Worm (Caenorhabditis elegans): ENCODE results near the gene mpz-4.
A peak's percentile ranks its signal among the peaks of the same experiment; 100 is the strongest.

- TF ChIP-seq nhr-20 (tag; optimal IDR thresholded peaks at IDR 0.05) (no peak), ama-1 (optimal IDR thresholded peaks at IDR 0.05) (no peak), snu-23 (GFP tag; optimal IDR thresholded peaks at IDR 0.05) (no peak), fkh-10 (GFP tag; optimal IDR thresholded peaks at IDR 0.05) (no peak), mdl-1 (tag; optimal IDR thresholded peaks at IDR 0.05) (no peak), snpc-4 (tag; optimal IDR thresholded peaks at IDR 0.05) (no peak), ets-5 (GFP tag; IDR thresholded peaks at IDR 0.05) (no peak), elt-2 (tag; optimal IDR thresholded peaks at IDR 0.05) (peak; percentile 35), rnt-1 (tag; optimal IDR thresholded peaks at IDR 0.05) (no peak), pqm-1 (tag; optimal IDR thresholded peaks at IDR 0.05) (no peak), unc-98 (GFP tag; IDR thresholded peaks at IDR 0.05) (no peak), dpl-1 (GFP tag; optimal IDR thresholded peaks at IDR 0.05) (no peak), lin-39 (tag; optimal IDR thresholded peaks at IDR 0.05) (no peak), jun-1 (tag; optimal IDR thresholded peaks at IDR 0.05) (no peak)
These were observed 6.1 kb downstream of the mpz-4 start, which contains the start of gene H06H21.8 for ce11 chrIV:4821054-4821453.

All from whole organism, L1 larva.